Worm (Caenorhabditis elegans) whole organism, L1 larva: Measurements from ENCODE around the gene ndx-3.
A peak's percentile ranks its signal among the peaks of the same experiment; 100 is the strongest.

Experiments
- C16A3.4 ChIP-seq: fragments of 150-350 bp; optimal IDR thresholded peaks from 2 replicates; lab custom pipeline; 2014; ENCODE audit warnings: missing biosample characterization, missing genetic modification characterization
- C34B4.2 ChIP-seq: sonication (generic microtip); optimal IDR thresholded peaks from 2 replicates; lab custom pipeline; 2017; ENCODE audit warnings: mild to moderate bottlenecking, missing genetic modification characterization, missing compliant biosample characterization
- F16B12.6 ChIP-seq: fragments of 150-350 bp; optimal IDR thresholded peaks from 2 replicates; lab custom pipeline; 2014; ENCODE audit warnings: missing biosample characterization, missing genetic modification characterization
- Y116A8C.19 ChIP-seq: sonication (generic microtip); optimal IDR thresholded peaks from 2 replicates; lab custom pipeline; 2016; ENCODE audit warnings: missing compliant biosample characterization, missing genetic modification characterization, borderline replicate concordance
- aha-1 ChIP-seq: fragments of 150-350 bp; optimal IDR thresholded peaks from 2 replicates; lab custom pipeline; 2014; ENCODE audit warnings: missing biosample characterization, missing genetic modification characterization
- alr-1 ChIP-seq: fragments of 200-800 bp; sonication (Bioruptor generic); optimal IDR thresholded peaks from 2 replicates; lab custom pipeline; 2018; ENCODE audit warnings: borderline replicate concordance, mild to moderate bottlenecking, missing genetic modification characterization, missing compliant biosample characterization
- blmp-1 ChIP-seq: fragments of 150-350 bp; optimal IDR thresholded peaks from 2 replicates; lab custom pipeline; 2014; ENCODE audit warnings: missing biosample characterization, missing genetic modification characterization
- ceh-8 ChIP-seq: fragments of 200-800 bp; sonication (Bioruptor generic); optimal IDR thresholded peaks from 2 replicates; lab custom pipeline; 2018; ENCODE audit warnings: mild to moderate bottlenecking, missing genetic modification characterization, moderate library complexity, missing compliant biosample characterization
- ceh-82 ChIP-seq, 3 experiments: fragments of 150-350 bp in 1 of 3; sonication (generic microtip) in 2 of 3; optimal IDR thresholded peaks; 2 replicates each; lab custom pipeline; 2014 to 2017; ENCODE audit warnings: missing biosample characterization in 3 of 3, missing genetic modification characterization in 3 of 3
- ceh-90 ChIP-seq: sonication (generic microtip); optimal IDR thresholded peaks from 2 replicates; lab custom pipeline; 2016; ENCODE audit warnings: missing genetic modification characterization, missing compliant biosample characterization
- ces-1 ChIP-seq: fragments of 150-350 bp; optimal IDR thresholded peaks from 2 replicates; lab custom pipeline; 2014; ENCODE audit warnings: missing biosample characterization, missing genetic modification reagents, missing genetic modification characterization
- dsc-1 ChIP-seq: sonication (generic microtip); optimal IDR thresholded peaks from 2 replicates; lab custom pipeline; 2016; ENCODE audit warnings: mild to moderate bottlenecking, missing genetic modification characterization, missing compliant biosample characterization
- efl-1 ChIP-seq, 4 experiments: fragments of 150-350 bp; optimal IDR thresholded peaks in 3 of 4; peaks in 1 of 4; 1 replicate in 1 of 4; 2 replicates in 3 of 4; lab custom pipeline; 2014; ENCODE audit warnings: missing biosample characterization in 2 of 4, missing genetic modification characterization in 2 of 4, missing genetic modification reagents in 2 of 4
- elt-2 ChIP-seq: sonication (generic microtip); optimal IDR thresholded peaks from 2 replicates; lab custom pipeline; 2016; ENCODE audit warnings: missing genetic modification characterization, mild to moderate bottlenecking, inconsistent platforms, missing compliant biosample characterization, missing genetic modification reagents
- elt-3 ChIP-seq, 6 experiments: fragments of 150-350 bp in 1 of 6; sonication (generic microtip); optimal IDR thresholded peaks; 2 replicates each; lab custom pipeline; 2017 to 2018; ENCODE audit warnings: missing biosample characterization in 6 of 6, missing genetic modification characterization in 6 of 6, inconsistent platforms in 1 of 6
- ets-5 ChIP-seq: fragments of 200-800 bp; sonication (Bioruptor generic); IDR thresholded peaks from 2 replicates; pipeline ENCODE4 v1.3.6; 2022; ENCODE audit warnings: missing genetic modification characterization, missing compliant biosample characterization
- fkh-10 ChIP-seq: sonication (generic microtip); optimal IDR thresholded peaks from 2 replicates; lab custom pipeline; 2017; ENCODE audit warnings: missing biosample characterization, missing genetic modification reagents, missing genetic modification characterization
- fkh-4 ChIP-seq: sonication (generic microtip); optimal IDR thresholded peaks from 2 replicates; lab custom pipeline; 2016; ENCODE audit warnings: missing compliant biosample characterization, missing genetic modification characterization, borderline replicate concordance
- grh-1 ChIP-seq: fragments of 200-800 bp; sonication (Bioruptor generic); IDR thresholded peaks from 2 replicates; pipeline ENCODE4 v1.3.6; 2022; ENCODE audit warnings: missing genetic modification reagents, missing genetic modification characterization, missing compliant biosample characterization
- hpl-2 ChIP-seq: fragments of 150-350 bp; optimal IDR thresholded peaks from 2 replicates; lab custom pipeline; 2014; ENCODE audit warnings: missing biosample characterization, missing genetic modification reagents, missing genetic modification characterization
- irx-1 ChIP-seq: sonication (generic microtip); optimal IDR thresholded peaks from 2 replicates; lab custom pipeline; 2016; ENCODE audit warnings: missing genetic modification characterization, missing compliant biosample characterization
- isw-1 ChIP-seq: fragments of 200-800 bp; sonication (Bioruptor generic); IDR thresholded peaks from 2 replicates; pipeline ENCODE4 v1.3.6; 2022; ENCODE audit warnings: missing genetic modification characterization, missing compliant biosample characterization
- lin-13 ChIP-seq: fragments of 150-350 bp; optimal IDR thresholded peaks from 2 replicates; lab custom pipeline; 2014; ENCODE audit warnings: missing biosample characterization, missing genetic modification reagents, missing genetic modification characterization
- lin-15B ChIP-seq: fragments of 150-350 bp; sonication (generic microtip); optimal IDR thresholded peaks from 3 replicates; lab custom pipeline; 2014; ENCODE audit warnings: missing biosample characterization, missing genetic modification characterization
- lin-35 ChIP-seq, 2 experiments: fragments of 150-350 bp; optimal IDR thresholded peaks; 2 replicates each; lab custom pipeline; 2014; ENCODE audit warnings: missing biosample characterization in 2 of 2, missing genetic modification characterization in 2 of 2, missing genetic modification reagents in 2 of 2
- mab-9 ChIP-seq: fragments of 200-800 bp; sonication (Bioruptor generic); IDR thresholded peaks from 2 replicates; pipeline ENCODE4 v1.3.6; 2022; ENCODE audit warnings: missing genetic modification reagents, missing genetic modification characterization, missing compliant biosample characterization
- mdl-1 ChIP-seq, 2 experiments: fragments of 150-350 bp; optimal IDR thresholded peaks; 2 replicates each; lab custom pipeline; 2014 to 2017; ENCODE audit warnings: missing biosample characterization in 2 of 2, missing genetic modification characterization in 2 of 2, inconsistent platforms in 1 of 2
- mep-1 ChIP-seq: fragments of 150-350 bp; optimal IDR thresholded peaks from 2 replicates; lab custom pipeline; 2014; ENCODE audit warnings: missing biosample characterization, missing genetic modification characterization
- nhr-11 ChIP-seq: fragments of 150-350 bp; optimal IDR thresholded peaks from 2 replicates; lab custom pipeline; 2014; ENCODE audit warnings: missing biosample characterization, missing genetic modification characterization
- nhr-19 ChIP-seq: fragments of 200-800 bp; sonication (Bioruptor generic); conservative IDR thresholded peaks from 2 replicates; pipeline ENCODE4 v1.3.6; 2022; ENCODE audit warnings: missing genetic modification characterization, missing compliant biosample characterization
- nhr-20 ChIP-seq: sonication (generic microtip); optimal IDR thresholded peaks from 2 replicates; lab custom pipeline; 2016; ENCODE audit warnings: mild to moderate bottlenecking, missing genetic modification characterization, missing compliant biosample characterization
- nhr-237 ChIP-seq: fragments of 150-350 bp; optimal IDR thresholded peaks from 2 replicates; lab custom pipeline; 2014; ENCODE audit warnings: missing biosample characterization, missing genetic modification characterization
- nhr-28 ChIP-seq: fragments of 150-350 bp; optimal IDR thresholded peaks from 2 replicates; lab custom pipeline; 2014; ENCODE audit warnings: missing biosample characterization, missing genetic modification characterization
- nhr-71 ChIP-seq: sonication (generic microtip); optimal IDR thresholded peaks from 2 replicates; lab custom pipeline; 2016; ENCODE audit warnings: mild to moderate bottlenecking, missing genetic modification characterization, moderate library complexity, missing compliant biosample characterization
- nhr-85 ChIP-seq: sonication (generic microtip); peaks from one replicate; lab custom pipeline; 2016; ENCODE audit warnings: missing genetic modification characterization, inconsistent platforms, missing compliant biosample characterization
- nhr-90 ChIP-seq: sonication (generic microtip); optimal IDR thresholded peaks from 2 replicates; lab custom pipeline; 2016; ENCODE audit warnings: mild to moderate bottlenecking, missing genetic modification characterization, missing compliant biosample characterization; ENCODE audit not compliant: poor library complexity
- pag-3 ChIP-seq: sonication (generic microtip); optimal IDR thresholded peaks from 2 replicates; lab custom pipeline; 2017; ENCODE audit warnings: missing genetic modification characterization, mild to moderate bottlenecking, missing compliant biosample characterization, antibody characterized with exemption, borderline replicate concordance; ENCODE audit not compliant: insufficient read depth
- pqm-1 ChIP-seq: sonication (generic microtip); optimal IDR thresholded peaks from 3 replicates; lab custom pipeline; 2017; ENCODE audit warnings: missing biosample characterization, missing genetic modification characterization
- skn-1 ChIP-seq: fragments of 150-350 bp; optimal IDR thresholded peaks from 2 replicates; lab custom pipeline; 2014; ENCODE audit warnings: missing biosample characterization, missing genetic modification characterization
- snpc-4 ChIP-seq: fragments of 150-350 bp; optimal IDR thresholded peaks from 2 replicates; lab custom pipeline; 2014; ENCODE audit warnings: missing biosample characterization, missing genetic modification characterization
- snu-23 ChIP-seq: sonication (generic microtip); optimal IDR thresholded peaks from 2 replicates; lab custom pipeline; 2016; ENCODE audit warnings: missing genetic modification characterization, missing compliant biosample characterization
- sox-4 ChIP-seq: sonication (generic microtip); optimal IDR thresholded peaks from 2 replicates; lab custom pipeline; 2016; ENCODE audit warnings: missing genetic modification characterization, missing compliant biosample characterization
- tbx-2 ChIP-seq: sonication (generic microtip); optimal IDR thresholded peaks from 2 replicates; lab custom pipeline; 2016; ENCODE audit warnings: missing genetic modification characterization, missing compliant biosample characterization
- unc-130 ChIP-seq: fragments of 150-350 bp; optimal IDR thresholded peaks from 2 replicates; lab custom pipeline; 2017; ENCODE audit warnings: missing biosample characterization, missing genetic modification characterization, inconsistent platforms
- unc-30 ChIP-seq: sonication (generic microtip); optimal IDR thresholded peaks from 2 replicates; lab custom pipeline; 2017; ENCODE audit warnings: missing biosample characterization, missing genetic modification characterization
- xbp-1 ChIP-seq: sonication (generic microtip); optimal IDR thresholded peaks from 2 replicates; lab custom pipeline; 2016; ENCODE audit warnings: missing genetic modification characterization, missing compliant biosample characterization
- zag-1 ChIP-seq: fragments of 150-350 bp; optimal IDR thresholded peaks from 2 replicates; lab custom pipeline; 2014; ENCODE audit warnings: missing biosample characterization, missing genetic modification characterization

ndx-3 gene

DNA sequence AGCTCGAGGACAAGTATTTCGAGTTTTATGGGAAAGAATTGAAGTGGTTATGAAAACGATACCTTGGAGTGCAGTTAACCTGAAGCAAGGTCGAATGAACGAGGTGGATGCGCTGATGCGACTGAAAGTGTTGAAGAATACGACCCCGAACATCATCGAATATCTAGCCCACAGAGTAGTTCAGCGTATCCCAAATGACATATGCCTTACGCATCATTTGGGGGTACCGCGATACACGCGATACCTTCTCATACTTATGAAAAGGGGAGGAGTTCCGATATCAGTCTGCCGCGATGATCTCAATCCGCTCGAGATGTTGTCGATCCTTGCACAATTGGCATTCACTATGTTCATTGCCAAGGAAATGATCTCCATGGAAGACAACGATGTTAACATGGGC is 36.4 kb downstream of the ndx-3 start, which contains the start of gene T27F7.12:
TSS of gene T27F7.12 (plus strand) at position 301 of the 400 bp plus-strand sequence.
- TF ChIP-seq blmp-1 (no peak), pqm-1 (tag; lab: Kevin White, UChicago) (no peak), ets-5 (GFP tag; lab: Robert Waterston, UW) (no peak), C34B4.2 (no peak), fkh-4 (tag; lab: Kevin White, UChicago) (no peak), efl-1 (optimal IDR thresholded peaks at IDR 0.05; lab: Kevin White, UChicago) (no peak), efl-1 (GFP tag; optimal IDR thresholded peaks at IDR 0.05 in 1 of 2; lab: Kevin White, UChicago) (no peak), tbx-2 (tag; lab: Kevin White, UChicago) (no peak), elt-2 (tag; lab: Kevin White, UChicago) (no peak)

- no peak for TF ChIP-seq nhr-11 (tag; lab: Kevin White, UChicago)
- TF ChIP-seq ces-1 (GFP tag; lab: Kevin White, UChicago), result no peak
- no peak for TF ChIP-seq ceh-8 (GFP tag; lab: Kevin White, UChicago)
Measured at ce11 chrII:4992977-4993376, 39.6 kb downstream of the ndx-3 start, which contains the start of gene pigb-1. Gene pigb-1, minus strand, starts transcription at chrII:4993077.

ce11 chrII:4993530-4994192 is 40.3 kb downstream of the ndx-3 start, which contains the start of the genes eif-1 and vps-24:
Gene eif-1, minus strand, starts transcription at chrII:4993580.
Gene vps-24, plus strand, starts transcription at chrII:4993998.
- peak; percentile 47 for TF ChIP-seq snu-23 (GFP tag; lab: Kevin White, UChicago)
- TF ChIP-seq pag-3 (tag; lab: Kevin White, UChicago), result no peak
- TF ChIP-seq aha-1 (tag; lab: Kevin White, UChicago), result no peak
- no peak for TF ChIP-seq sox-4
- TF ChIP-seq snpc-4 (tag; lab: Kevin White, UChicago), result peak; percentile 29
- no peak for TF ChIP-seq fkh-4 (tag; lab: Kevin White, UChicago)
- peak; percentile 2 for TF ChIP-seq skn-1 (tag; lab: Kevin White, UChicago)
- peak; percentile 24 for TF ChIP-seq F16B12.6 (tag; lab: Kevin White, UChicago)
- TF ChIP-seq nhr-28 (tag; lab: Kevin White, UChicago), result no peak
- TF ChIP-seq ets-5 (GFP tag; lab: Robert Waterston, UW), result no peak
- no peak for TF ChIP-seq unc-30 (tag; lab: Kevin White, UChicago)
- TF ChIP-seq Y116A8C.19 (tag; lab: Kevin White, UChicago), result no peak
- no peak for TF ChIP-seq nhr-237 (tag; lab: Kevin White, UChicago)
- no peak for TF ChIP-seq unc-130 (tag; lab: Kevin White, UChicago)
- TF ChIP-seq zag-1 (tag; lab: Kevin White, UChicago), result no peak
- no peak for TF ChIP-seq nhr-90 (tag; lab: Kevin White, UChicago)
- peak; percentile 62 for TF ChIP-seq ceh-90
- TF ChIP-seq lin-35 (GFP tag; optimal IDR thresholded peaks at IDR 0.05; lab: Kevin White, UChicago), result peak; percentile 62 to 65
- peak; percentile 30 for TF ChIP-seq C16A3.4 (tag; lab: Kevin White, UChicago)
- no peak for TF ChIP-seq mdl-1 (tag; optimal IDR thresholded peaks at IDR 0.05; lab: Kevin White, UChicago)
- no peak for TF ChIP-seq grh-1
- TF ChIP-seq mep-1, result peak; percentile 34
- no peak for TF ChIP-seq pqm-1 (tag; lab: Kevin White, UChicago)
- TF ChIP-seq nhr-19 (GFP tag; lab: Robert Waterston, UW), result no peak
- peak; percentile 39; the same call in 1 of the 2 replicates for TF ChIP-seq isw-1 (GFP tag; lab: Robert Waterston, UW)
- TF ChIP-seq hpl-2 (GFP tag; lab: Kevin White, UChicago), result no peak
- TF ChIP-seq mab-9 (GFP tag; lab: Robert Waterston, UW), result no peak
- no peak for TF ChIP-seq fkh-10 (GFP tag; lab: Kevin White, UChicago)
- TF ChIP-seq xbp-1, result peak; percentile 29
- peak; percentile 64 for TF ChIP-seq nhr-85 (tag; lab: Kevin White, UChicago)
- TF ChIP-seq elt-3 (tag; optimal IDR thresholded peaks at IDR 0.05; lab: Kevin White, UChicago), result no peak
- peak; percentile 30 for TF ChIP-seq irx-1 (tag; lab: Kevin White, UChicago)
- TF ChIP-seq C34B4.2, result no peak
- peak; percentile 17 for TF ChIP-seq lin-13
- peak; percentile 56 for TF ChIP-seq lin-15B (tag; lab: Kevin White, UChicago)
- peak; percentile 27 for TF ChIP-seq nhr-20 (tag; lab: Kevin White, UChicago)
- peak in 1 of 3 experiments; percentile 65 for TF ChIP-seq ceh-82 (tag; optimal IDR thresholded peaks at IDR 0.05; lab: Kevin White, UChicago)
- TF ChIP-seq alr-1, result no peak
- peak; percentile 30 for TF ChIP-seq dsc-1
- peak; percentile 55 for TF ChIP-seq nhr-71 (tag; lab: Kevin White, UChicago)
